Fruit fly (Drosophila melanogaster): ENCODE data around the gene CG45071.

The CG45071 gene

dm6 chr3L:15102669-15103309 lies 2.9 kb upstream of the CG45071 start (continued):
- TF ChIP-seq psq (GFP tag; optimal IDR thresholded peaks at IDR 0.05) (no peak), scrt (GFP tag; optimal IDR thresholded peaks at IDR 0.05) (no peak), D (optimal IDR thresholded peaks at IDR 0.05) (no peak), D (GFP tag; optimal IDR thresholded peaks at IDR 0.05) (no peak), fru (optimal IDR thresholded peaks at IDR 0.05) (no peak), fd64A (GFP tag; optimal IDR thresholded peaks at IDR 0.05) (no peak), CG11695 (GFP tag; IDR thresholded peaks at IDR 0.05) (peak; percentile 28; the same call in 1 of the 3 replicates), Dek (tag; optimal IDR thresholded peaks at IDR 0.05) (no peak), E2f2 (GFP tag; IDR thresholded peaks at IDR 0.05) (no peak), CG7963 (GFP tag; IDR thresholded peaks at IDR 0.05; ENCODE audit: partially characterized antibody) (no peak), CG2199 (GFP tag; IDR thresholded peaks at IDR 0.05) (no peak), E2f1 (GFP tag; IDR thresholded peaks at IDR 0.05) (no peak), tio (GFP tag; optimal IDR thresholded peaks at IDR 0.05) (no peak), CG13424 (tag; optimal IDR thresholded peaks at IDR 0.05) (peak; percentile 16), CG8089 (GFP tag; optimal IDR thresholded peaks at IDR 0.05) (no peak), Vsx1 (GFP tag; optimal IDR thresholded peaks at IDR 0.05) (no peak), sob (GFP tag; IDR thresholded peaks at IDR 0.05) (0 out of 2 replicates have a peak, but pooled peaks have one; percentile 15), Atf-2 (GFP tag; optimal IDR thresholded peaks at IDR 0.05) (no peak), CG8478 (optimal IDR thresholded peaks at IDR 0.05) (peak; percentile 44), CG9215 (GFP tag; IDR thresholded peaks at IDR 0.05) (no peak), gcm (GFP tag; optimal IDR thresholded peaks at IDR 0.05) (no peak), sim (GFP tag; IDR thresholded peaks at IDR 0.05) (no peak), pfk (GFP tag; optimal IDR thresholded peaks at IDR 0.05) (no peak), CG2678 (tag; optimal IDR thresholded peaks at IDR 0.05) (peak; percentile 24), z (GFP tag; IDR thresholded peaks at IDR 0.05) (no peak), sr (GFP tag; IDR thresholded peaks at IDR 0.05) (peak; percentile 78), Hand (GFP tag; optimal IDR thresholded peaks at IDR 0.05) (no peak), CG10462 (GFP tag; optimal IDR thresholded peaks at IDR 0.05) (no peak), CG11456 (GFP tag; IDR thresholded peaks at IDR 0.05) (no peak), Bdp1 (GFP tag; optimal IDR thresholded peaks at IDR 0.05) (no peak), CG11085 (GFP tag; IDR thresholded peaks at IDR 0.05) (no peak), Ssrp (tag; optimal IDR thresholded peaks at IDR 0.05) (peak; percentile 11), nmo (GFP tag; optimal IDR thresholded peaks at IDR 0.05) (no peak), trh (GFP tag; optimal IDR thresholded peaks at IDR 0.05) (no peak), CG10366 (GFP tag; IDR thresholded peaks at IDR 0.05) (no peak), HmgZ (tag; optimal IDR thresholded peaks at IDR 0.05) (no peak), CrebB (tag; optimal IDR thresholded peaks at IDR 0.05) (no peak), CG11723 (GFP tag; optimal IDR thresholded peaks at IDR 0.05) (no peak), ken (GFP tag; IDR thresholded peaks at IDR 0.05) (no peak), Hmx (GFP tag; optimal IDR thresholded peaks at IDR 0.05) (no peak), kni (GFP tag; optimal IDR thresholded peaks at IDR 0.05) (no peak), CG33213 (GFP tag; optimal IDR thresholded peaks at IDR 0.05) (no peak), lola (GFP tag; optimal IDR thresholded peaks at IDR 0.05) (no peak), nom (GFP tag; optimal IDR thresholded peaks at IDR 0.05) (peak; percentile 24), Lhr (GFP tag; optimal IDR thresholded peaks at IDR 0.05) (no peak), grau (tag; optimal IDR thresholded peaks at IDR 0.05) (peak; percentile 78), fd96Cb (tag; optimal IDR thresholded peaks at IDR 0.05) (no peak), Hr51 (GFP tag; optimal IDR thresholded peaks at IDR 0.05) (peak in 1 of 2 experiments; percentile 23), danr (GFP tag; IDR thresholded peaks at IDR 0.05) (no peak), CG8765 (GFP tag; IDR thresholded peaks at IDR 0.05) (no peak), CG2120 (GFP tag; optimal IDR thresholded peaks at IDR 0.05) (no peak)

All from whole organism, embryonic.